Worm (Caenorhabditis elegans) whole organism, late embryonic: ENCODE data around the gene R11E3.19.

Source experiments
- K02D7.2 ChIP-seq: sonication (generic microtip); optimal IDR thresholded peaks from 2 replicates; lab custom pipeline; 2017; ENCODE audit warnings: mild to moderate bottlenecking, missing genetic modification characterization, missing compliant biosample characterization
- K09A11.1 ChIP-seq: sonication (generic microtip); optimal IDR thresholded peaks from 2 replicates; lab custom pipeline; 2017; ENCODE audit warnings: antibody characterized with exemption, mild to moderate bottlenecking, missing genetic modification characterization, missing compliant biosample characterization; ENCODE audit not compliant: insufficient read depth
- ama-1 ChIP-seq: fragments of 150-350 bp; optimal IDR thresholded peaks from 2 replicates; lab custom pipeline; 2014
- ceh-14 ChIP-seq: sonication (generic microtip); optimal IDR thresholded peaks from 2 replicates; lab custom pipeline; 2016; ENCODE audit warnings: missing genotype, missing genetic modification characterization, missing compliant biosample characterization
- ceh-18 ChIP-seq: sonication (generic microtip); optimal IDR thresholded peaks from 2 replicates; lab custom pipeline; 2016; ENCODE audit warnings: missing genetic modification characterization, missing compliant biosample characterization
- ceh-19 ChIP-seq: fragments of 200-800 bp; sonication (Bioruptor generic); optimal IDR thresholded peaks from 2 replicates; lab custom pipeline; 2018; ENCODE audit warnings: mild to moderate bottlenecking, missing genetic modification characterization, missing compliant biosample characterization
- ceh-2 ChIP-seq: sonication (generic microtip); optimal IDR thresholded peaks from 2 replicates; lab custom pipeline; 2016; ENCODE audit warnings: missing genotype, missing genetic modification characterization, missing compliant biosample characterization
- ceh-22 ChIP-seq: sonication (generic microtip); optimal IDR thresholded peaks from 2 replicates; lab custom pipeline; 2017; ENCODE audit warnings: missing biosample characterization, missing genetic modification characterization
- ceh-24 ChIP-seq: sonication (generic microtip); optimal IDR thresholded peaks from 2 replicates; lab custom pipeline; 2016; ENCODE audit warnings: mild to moderate bottlenecking, missing genetic modification characterization, missing compliant biosample characterization
- ceh-31 ChIP-seq: sonication (generic microtip); optimal IDR thresholded peaks from 2 replicates; lab custom pipeline; 2016; ENCODE audit warnings: missing genetic modification characterization, missing compliant biosample characterization
- ceh-45 ChIP-seq: fragments of 200-800 bp; sonication (Bioruptor generic); IDR thresholded peaks from 2 replicates; pipeline ENCODE4 v1.3.6; 2022; ENCODE audit warnings: missing genetic modification reagents, missing genetic modification characterization, missing compliant biosample characterization
- ceh-6 ChIP-seq: fragments of 200-800 bp; sonication (Bioruptor generic); optimal IDR thresholded peaks from 2 replicates; lab custom pipeline; 2018; ENCODE audit warnings: mild to moderate bottlenecking, missing genetic modification characterization, missing compliant biosample characterization
- ceh-9 ChIP-seq: sonication (generic microtip); optimal IDR thresholded peaks from 2 replicates; lab custom pipeline; 2016; ENCODE audit warnings: mild to moderate bottlenecking, missing genetic modification characterization, inconsistent platforms, missing compliant biosample characterization
- dve-1 ChIP-seq: sonication (generic microtip); optimal IDR thresholded peaks from 2 replicates; lab custom pipeline; 2017; ENCODE audit warnings: antibody characterized with exemption, mild to moderate bottlenecking, missing genetic modification characterization, missing compliant biosample characterization
- elt-2 ChIP-seq: sonication (generic microtip); optimal IDR thresholded peaks from 2 replicates; lab custom pipeline; 2016; ENCODE audit warnings: missing genetic modification reagents, missing genetic modification characterization, missing compliant biosample characterization
- ets-4 ChIP-seq: sonication (generic microtip); optimal IDR thresholded peaks from 2 replicates; lab custom pipeline; 2016; ENCODE audit warnings: missing genetic modification characterization, missing compliant biosample characterization
- fax-1 ChIP-seq: sonication (generic microtip); optimal IDR thresholded peaks from 2 replicates; lab custom pipeline; 2016; ENCODE audit warnings: missing genotype, missing genetic modification characterization, missing compliant biosample characterization
- fkh-10 ChIP-seq: fragments of 150-350 bp; optimal IDR thresholded peaks from 2 replicates; lab custom pipeline; 2014; ENCODE audit warnings: missing biosample characterization, missing genetic modification reagents, missing genetic modification characterization
- hlh-13 ChIP-seq: fragments of 200-800 bp; sonication (Bioruptor generic); optimal IDR thresholded peaks from 2 replicates; lab custom pipeline; 2018; ENCODE audit warnings: mild to moderate bottlenecking, missing genetic modification characterization, missing compliant biosample characterization
- hlh-30 ChIP-seq: sonication (generic microtip); optimal IDR thresholded peaks from 2 replicates; lab custom pipeline; 2017; ENCODE audit warnings: antibody characterized with exemption, missing genetic modification characterization, missing compliant biosample characterization; ENCODE audit not compliant: insufficient read depth
- hlh-8 ChIP-seq: sonication (generic microtip); optimal IDR thresholded peaks from 2 replicates; lab custom pipeline; 2016; ENCODE audit warnings: missing genotype, missing genetic modification characterization, missing compliant biosample characterization
- lim-6 ChIP-seq: sonication (generic microtip); optimal IDR thresholded peaks from 2 replicates; lab custom pipeline; 2016; ENCODE audit warnings: missing genetic modification characterization, missing compliant biosample characterization
- mec-3 ChIP-seq: sonication (generic microtip); optimal IDR thresholded peaks from 2 replicates; lab custom pipeline; 2016; ENCODE audit warnings: borderline replicate concordance, missing genetic modification characterization, missing compliant biosample characterization
- nfya-1 ChIP-seq: sonication (generic microtip); optimal IDR thresholded peaks from 2 replicates; lab custom pipeline; 2017; ENCODE audit warnings: missing genetic modification characterization, mild to moderate bottlenecking, missing compliant biosample characterization, antibody characterized with exemption, moderate library complexity
- nhr-232 ChIP-seq: sonication (generic microtip); optimal IDR thresholded peaks from 2 replicates; lab custom pipeline; 2016; ENCODE audit warnings: missing genetic modification characterization, missing compliant biosample characterization
- npax-4 ChIP-seq: sonication (generic microtip); optimal IDR thresholded peaks from 2 replicates; lab custom pipeline; 2016; ENCODE audit warnings: missing genetic modification characterization, missing compliant biosample characterization
- pax-1 ChIP-seq: fragments of 150-350 bp; optimal IDR thresholded peaks from 2 replicates; lab custom pipeline; 2014; ENCODE audit warnings: missing biosample characterization, missing genetic modification characterization
- pha-2 ChIP-seq: sonication (generic microtip); optimal IDR thresholded peaks from 2 replicates; lab custom pipeline; 2017; ENCODE audit warnings: mild to moderate bottlenecking, missing genetic modification characterization, missing compliant biosample characterization
- pros-1 ChIP-seq: fragments of 150-350 bp; optimal IDR thresholded peaks from 2 replicates; lab custom pipeline; 2014; ENCODE audit warnings: missing biosample characterization, missing genetic modification reagents, missing genetic modification characterization
- ref-2 ChIP-seq: sonication (generic microtip); optimal IDR thresholded peaks from 2 replicates; lab custom pipeline; 2016; ENCODE audit warnings: missing genetic modification characterization, missing compliant biosample characterization
- sdc-2 ChIP-seq: sonication (generic microtip); optimal IDR thresholded peaks from 2 replicates; lab custom pipeline; 2016; ENCODE audit warnings: missing genotype, missing genetic modification characterization, missing compliant biosample characterization
- sox-2 ChIP-seq: fragments of 200-800 bp; sonication (Bioruptor generic); IDR thresholded peaks from 2 replicates; pipeline ENCODE4 v1.3.6; 2022; ENCODE audit warnings: missing genetic modification reagents, missing genetic modification characterization, missing compliant biosample characterization
- syd-9 ChIP-seq: sonication (generic microtip); optimal IDR thresholded peaks from 2 replicates; lab custom pipeline; 2016; ENCODE audit warnings: mild to moderate bottlenecking, missing genetic modification characterization, moderate library complexity, missing compliant biosample characterization
- tbx-2 ChIP-seq: sonication (generic microtip); optimal IDR thresholded peaks from 2 replicates; lab custom pipeline; 2016; ENCODE audit warnings: missing genetic modification characterization, missing compliant biosample characterization
- tbx-7 ChIP-seq: sonication (generic microtip); optimal IDR thresholded peaks from 2 replicates; lab custom pipeline; 2016; ENCODE audit warnings: missing genotype, missing genetic modification characterization, missing compliant biosample characterization
- unc-3 ChIP-seq, 2 experiments: fragments of 200-800 bp in 1 of 2; sonication (Bioruptor generic) in 1 of 2; sonication (generic microtip) in 1 of 2; conservative IDR thresholded peaks in 1 of 2; optimal IDR thresholded peaks in 1 of 2; 2 replicates each; pipeline versions ENCODE4 v1.3.6 to Lab custom; 2016 to 2022; ENCODE audit warnings: missing compliant biosample characterization in 2 of 2, missing genetic modification characterization in 2 of 2, missing genetic modification reagents in 1 of 2
- unc-55 ChIP-seq: sonication (generic microtip); optimal IDR thresholded peaks from 2 replicates; lab custom pipeline; 2017; ENCODE audit warnings: missing biosample characterization, missing genetic modification reagents, missing genetic modification characterization
- zip-5 ChIP-seq: sonication (generic microtip); optimal IDR thresholded peaks from 2 replicates; lab custom pipeline; 2016; ENCODE audit warnings: missing genetic modification characterization, missing compliant biosample characterization
- ztf-16 ChIP-seq: sonication (generic microtip); optimal IDR thresholded peaks from 2 replicates; lab custom pipeline; 2017; ENCODE audit warnings: missing genetic modification characterization, missing compliant biosample characterization

The R11E3.19 gene

ce11 chrIV:4780129-4780528 lies 4.2 kb upstream of the R11E3.19 start, which contains the start of gene set-15:
set-15 (minus strand) TSS chrIV:4780229.
- TF ChIP-seq pax-1 (tag; lab: Kevin White, UChicago): no peak
- TF ChIP-seq K09A11.1: no peak
- no peak for TF ChIP-seq ztf-16
- TF ChIP-seq sox-2 (GFP tag; lab: Robert Waterston, UW): no peak
- no peak for TF ChIP-seq npax-4 (tag; lab: Kevin White, UChicago)
- no peak for TF ChIP-seq tbx-7 (tag; lab: Kevin White, UChicago)
- TF ChIP-seq ceh-18: no peak
- no peak for TF ChIP-seq mec-3
- no peak for TF ChIP-seq fax-1 (tag; lab: Kevin White, UChicago)
- TF ChIP-seq hlh-13 (GFP tag; lab: Kevin White, UChicago): no peak
- no peak for TF ChIP-seq ceh-14 (tag; lab: Kevin White, UChicago)
- TF ChIP-seq ceh-9 (tag; lab: Kevin White, UChicago): no peak
- no peak for TF ChIP-seq pha-2 (tag; lab: Kevin White, UChicago)
- TF ChIP-seq sdc-2 (tag; lab: Kevin White, UChicago): no peak
- no peak for TF ChIP-seq ceh-6 (GFP tag; lab: Kevin White, UChicago)
- TF ChIP-seq syd-9: no peak
- TF ChIP-seq lim-6 (tag; lab: Kevin White, UChicago): no peak
- TF ChIP-seq ets-4: no peak
- TF ChIP-seq ama-1 (lab: Kevin White, UChicago): no peak

ce11 chrIV:4776501-4776900 lies 600 bp upstream of the R11E3.19 start:
- TF ChIP-seq nfya-1 (tag; lab: Kevin White, UChicago) (peak; percentile 96), K09A11.1 (no peak), lim-6 (tag; lab: Kevin White, UChicago) (no peak)

- no peak for TF ChIP-seq pax-1 (tag; lab: Kevin White, UChicago)
- no peak for TF ChIP-seq hlh-30
- no peak for TF ChIP-seq nhr-232 (tag; lab: Kevin White, UChicago)
- TF ChIP-seq ref-2 (tag; lab: Kevin White, UChicago): no peak
- no peak for TF ChIP-seq ceh-22 (tag; lab: Kevin White, UChicago)
- TF ChIP-seq tbx-2: no peak
- TF ChIP-seq mec-3: no peak
- no peak for TF ChIP-seq pros-1 (tag; lab: Kevin White, UChicago)
- TF ChIP-seq zip-5: no peak
- no peak for TF ChIP-seq ceh-24 (tag; lab: Kevin White, UChicago)
- no peak for TF ChIP-seq fkh-10 (GFP tag; lab: Kevin White, UChicago)
- TF ChIP-seq, all 69 proteins: peak for 0
These were observed 4.1 kb downstream of the R11E3.19 start, which contains the start of gene R11E3.2 for ce11 chrIV:4771792-4772191. R11E3.2 (plus strand) TSS chrIV:4772092.

ce11 chrIV:4764422-4764821 lies 11.5 kb downstream of the R11E3.19 start, which contains the start of gene npp-26:
npp-26 (plus strand) TSS chrIV:4764722.
- TF ChIP-seq dve-1 (tag; lab: Kevin White, UChicago): no peak
- TF ChIP-seq ref-2 (tag; lab: Kevin White, UChicago): no peak
- TF ChIP-seq ceh-2 (tag; lab: Kevin White, UChicago): no peak
- TF ChIP-seq unc-55: no peak
- no peak for TF ChIP-seq sdc-2 (tag; lab: Kevin White, UChicago)
- no peak for TF ChIP-seq K09A11.1

- no peak for TF ChIP-seq hlh-8 (tag; lab: Kevin White, UChicago)
- TF ChIP-seq sox-2 (GFP tag; lab: Robert Waterston, UW): no peak
- no peak for TF ChIP-seq ceh-31 (tag; lab: Kevin White, UChicago)
- TF ChIP-seq dve-1 (tag; lab: Kevin White, UChicago): no peak
- TF ChIP-seq elt-2 (tag; lab: Kevin White, UChicago): no peak
- no peak for TF ChIP-seq K02D7.2 (tag; lab: Kevin White, UChicago)
- no peak for TF ChIP-seq ceh-6 (GFP tag; lab: Kevin White, UChicago)
- TF ChIP-seq ets-4: no peak
- no peak for TF ChIP-seq ceh-45
- no peak for TF ChIP-seq ceh-19 (GFP tag; lab: Kevin White, UChicago)
- no peak for TF ChIP-seq hlh-13 (GFP tag; lab: Kevin White, UChicago)
- no peak for TF ChIP-seq ceh-22 (tag; lab: Kevin White, UChicago)
- no peak for TF ChIP-seq fkh-10 (GFP tag; lab: Kevin White, UChicago)
- TF ChIP-seq unc-3 (GFP tag; conservative IDR thresholded peaks at IDR 0.05; lab: Robert Waterston, UW): no peak
- no peak for TF ChIP-seq unc-3 (tag; optimal IDR thresholded peaks at IDR 0.05; lab: Kevin White, UChicago)
These were observed 12.1 kb downstream of the R11E3.19 start, which contains the start of gene Y17G9B.2 for ce11 chrIV:4763844-4764243. Y17G9B.2 (plus strand) TSS chrIV:4764144.
